Worm (Caenorhabditis elegans): ENCODE measurements around the gene cyp-25A6.
"Not testable (repeated sequence)": the region's sequence is repeated elsewhere in the genome, so short reads cannot be mapped to it uniquely, and the experiment has no call there.

Gene cyp-25A6

DNA sequence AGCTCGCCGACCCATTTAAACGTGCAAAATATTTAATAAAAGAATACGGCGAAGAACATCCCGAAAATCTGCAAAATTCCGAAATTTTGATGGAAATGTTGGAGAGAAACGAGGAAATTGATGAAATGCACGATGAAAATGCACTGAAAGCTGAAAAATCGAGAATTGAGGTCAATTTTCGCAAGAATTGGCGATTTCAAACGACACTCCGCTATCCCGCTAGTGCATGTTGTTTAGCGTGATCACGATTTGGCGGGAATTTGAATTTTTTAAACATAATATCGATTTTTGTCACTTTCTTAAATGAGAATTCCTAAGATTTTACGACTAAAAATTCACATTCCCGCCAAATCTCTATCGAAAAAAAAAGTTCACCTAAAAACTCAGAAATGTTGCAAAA is 19.7 kb upstream of the cyp-25A6 start:
- TF ChIP-seq nfya-1 (tag; optimal IDR thresholded peaks at IDR 0.05; ENCODE audit: insufficient read depth) (no peak), lin-15B (tag; optimal IDR thresholded peaks at IDR 0.05) (peak; percentile 19)

DNA sequence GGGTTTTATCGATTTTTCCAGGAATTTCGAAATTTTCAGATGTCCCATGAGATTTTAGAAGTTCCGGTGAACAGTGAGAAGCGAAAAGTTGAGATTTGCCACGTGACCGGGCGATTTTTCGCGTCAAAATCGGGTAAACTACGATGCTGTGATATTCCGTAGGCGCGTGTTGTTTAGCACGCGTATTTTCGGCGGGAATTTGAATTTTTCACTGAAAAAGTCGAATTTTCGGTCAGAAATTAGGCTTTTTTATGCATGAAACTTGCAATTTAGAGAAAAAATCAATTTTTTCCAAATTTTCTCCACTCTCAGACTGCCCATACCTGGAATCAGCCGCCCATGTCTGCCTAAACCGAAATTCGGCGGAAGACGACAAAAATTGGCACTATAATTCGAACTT is 18.8 kb upstream of the cyp-25A6 start, which contains the start of gene tsen-34:
TSS of gene tsen-34 (plus strand) at position 34 of the 400 bp plus-strand sequence.
- TF ChIP-seq snpc-4 (tag; optimal IDR thresholded peaks at IDR 0.05) (no peak), unc-62 (GFP tag; optimal IDR thresholded peaks at IDR 0.05) (no peak), aly-2 (tag; optimal IDR thresholded peaks at IDR 0.05) (no peak), ztf-4 (tag; optimal IDR thresholded peaks at IDR 0.05) (no peak), elt-1 (tag; optimal IDR thresholded peaks at IDR 0.05) (no peak), nhr-77 (tag; optimal IDR thresholded peaks at IDR 0.05) (no peak)

DNA sequence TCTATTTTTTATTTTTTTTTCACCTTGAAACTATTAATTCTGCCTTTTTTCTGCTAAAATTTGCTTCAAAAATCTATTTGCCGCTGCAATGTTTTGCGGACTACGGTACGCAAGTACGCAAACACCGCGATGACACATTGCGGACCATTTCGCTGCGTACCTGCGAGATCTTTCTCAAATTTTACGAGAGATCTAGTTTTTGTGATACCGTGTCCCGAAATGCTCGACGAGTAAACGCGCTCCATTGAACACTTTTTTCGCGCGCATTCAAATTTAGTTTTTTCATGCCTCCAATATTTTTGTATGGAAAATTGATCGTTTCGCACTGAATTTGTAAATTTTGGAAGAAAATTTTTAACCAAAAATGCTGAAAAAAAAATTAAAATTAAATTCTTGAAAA is 12.5 kb upstream of the cyp-25A6 start:
- TF ChIP-seq nhr-43 (tag; optimal IDR thresholded peaks at IDR 0.05; ENCODE audit: poor library complexity, severe bottlenecking) = peak; percentile 11
- peak; percentile 61 for TF ChIP-seq lin-15B (tag; optimal IDR thresholded peaks at IDR 0.05)

DNA sequence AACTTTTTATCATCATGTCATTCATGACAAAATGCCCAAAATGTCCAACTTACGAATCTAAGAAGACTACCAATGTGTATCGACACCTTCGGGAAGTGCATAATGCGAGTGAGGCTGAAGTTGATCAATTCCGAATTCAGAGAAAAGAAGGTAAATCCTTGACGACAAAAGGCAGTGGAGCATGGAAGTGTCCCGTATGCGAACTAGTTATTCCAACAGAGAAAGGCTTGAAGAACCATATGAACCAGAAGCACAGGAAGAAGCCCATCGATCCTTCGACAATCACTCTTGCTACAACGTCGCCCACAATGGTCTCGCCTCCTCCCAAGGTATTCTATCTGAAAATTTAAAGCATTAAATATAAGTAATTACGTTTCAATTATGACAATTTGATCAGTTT is 11.2 kb upstream of the cyp-25A6 start, which contains the start of gene K08D10.11:
TSS of gene K08D10.11 (minus strand) at position 101 of the 400 bp plus-strand sequence.
- not testable (repeated sequence) for TF ChIP-seq lsy-12 (tag; optimal IDR thresholded peaks at IDR 0.05); fos-1 (tag; optimal IDR thresholded peaks at IDR 0.05); unc-62 (GFP tag; optimal IDR thresholded peaks at IDR 0.05)

DNA sequence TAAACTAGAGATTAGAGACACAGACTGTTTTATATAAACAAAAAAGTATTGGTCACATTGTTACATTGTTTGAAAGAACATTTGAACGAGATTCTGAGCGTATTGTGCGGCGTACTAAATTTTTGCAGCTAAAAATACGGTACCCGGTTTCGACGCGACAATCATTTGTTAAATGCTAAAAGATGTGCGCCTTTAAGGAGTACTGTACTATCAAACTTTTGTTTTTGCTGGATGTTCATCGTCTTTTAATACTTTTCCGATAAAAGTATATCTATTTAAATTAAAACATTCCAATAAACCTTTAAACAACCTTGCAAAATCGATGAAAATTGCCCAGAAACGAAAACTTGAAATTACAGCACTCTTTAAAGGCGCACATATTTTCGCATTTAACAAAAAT is 538 bp upstream of the cyp-25A6 start, which contains the start of gene K06B9.6:
TSS of gene K06B9.6 (minus strand) at position 101 of the 400 bp plus-strand sequence.
- not testable (repeated sequence) for TF ChIP-seq elt-1, nhr-11, nhr-12 (tag; optimal IDR thresholded peaks at IDR 0.05)

DNA sequence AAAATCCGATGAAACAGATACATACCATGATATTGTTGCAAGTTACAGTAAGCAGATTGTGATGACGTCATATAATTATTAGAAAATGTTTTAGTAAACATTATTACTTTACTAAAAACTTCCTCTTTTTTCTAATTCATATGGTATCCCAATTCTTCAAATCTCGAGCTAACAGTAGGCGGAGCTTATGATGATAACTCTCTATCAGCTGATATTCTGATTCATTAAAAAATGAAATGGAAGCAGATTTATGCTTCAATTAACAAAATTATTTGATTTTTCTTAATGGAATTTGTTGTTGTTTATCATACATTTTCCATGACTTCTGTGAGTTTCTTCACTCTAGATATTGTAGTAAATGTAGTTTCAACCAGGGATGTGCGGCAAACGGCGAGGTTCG is 7.0 kb downstream of the cyp-25A6 start, which contains the start of gene pax-2:
TSS of gene pax-2 (minus strand) at position 101 of the 400 bp plus-strand sequence.
- TF ChIP-seq unc-62 (GFP tag; optimal IDR thresholded peaks at IDR 0.05) = no peak
- TF ChIP-seq nhr-12 (tag; optimal IDR thresholded peaks at IDR 0.05) = no peak
- TF ChIP-seq ceh-28 (tag; optimal IDR thresholded peaks at IDR 0.05) = no peak
- no peak for TF ChIP-seq ceh-82 (tag; optimal IDR thresholded peaks at IDR 0.05)
- no peak for TF ChIP-seq mml-1 (tag; optimal IDR thresholded peaks at IDR 0.05)
- no peak for TF ChIP-seq fos-1 (tag; optimal IDR thresholded peaks at IDR 0.05)
- no peak for TF ChIP-seq lin-39 (tag; optimal IDR thresholded peaks at IDR 0.05)
- TF ChIP-seq nfya-1 (tag; optimal IDR thresholded peaks at IDR 0.05; ENCODE audit: insufficient read depth) = no peak
- TF ChIP-seq ceh-16 (tag; optimal IDR thresholded peaks at IDR 0.05) = no peak
- no peak for TF ChIP-seq ZK546.5 (tag; optimal IDR thresholded peaks at IDR 0.05)
- TF ChIP-seq ztf-11 (tag; optimal IDR thresholded peaks at IDR 0.05) = no peak
- no peak for TF ChIP-seq nhr-237 (tag; optimal IDR thresholded peaks at IDR 0.05)
- TF ChIP-seq aly-2 (tag; optimal IDR thresholded peaks at IDR 0.05) = no peak
- TF ChIP-seq hmg-11 (tag; optimal IDR thresholded peaks at IDR 0.05) = no peak
- TF ChIP-seq nhr-67 (tag; optimal IDR thresholded peaks at IDR 0.05) = no peak
- TF ChIP-seq elt-1 (tag; optimal IDR thresholded peaks at IDR 0.05) = no peak
- no peak for TF ChIP-seq jun-1 (tag; optimal IDR thresholded peaks at IDR 0.05)
- no peak for TF ChIP-seq elt-2 (tag; optimal IDR thresholded peaks at IDR 0.05)
- TF ChIP-seq nhr-28 (tag; optimal IDR thresholded peaks at IDR 0.05) = no peak

DNA sequence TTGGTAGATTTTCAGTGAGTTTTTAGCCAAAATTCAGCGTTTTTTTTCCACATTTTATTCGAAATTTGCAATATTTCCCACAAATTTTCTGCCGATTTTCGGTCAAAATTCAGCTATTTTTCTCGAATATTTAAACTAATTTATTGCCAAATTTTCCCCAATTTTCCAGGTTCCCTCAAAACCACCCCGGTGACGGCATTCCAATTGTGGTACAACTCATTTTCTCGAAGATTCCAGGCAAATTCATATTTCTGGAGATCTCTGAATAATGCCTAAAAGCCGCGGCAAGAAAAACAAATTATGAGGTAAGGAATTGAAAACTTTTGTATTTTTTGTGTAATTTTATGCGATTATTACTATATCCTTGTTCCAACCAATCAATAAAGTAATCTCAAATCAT is 9.8 kb downstream of the cyp-25A6 start, which contains the start of gene osgn-1:
TSS of gene osgn-1 (plus strand) at position 301 of the 400 bp plus-strand sequence.
- no peak for TF ChIP-seq nhr-11 (tag; optimal IDR thresholded peaks at IDR 0.05)
- TF ChIP-seq nhr-12 (tag; optimal IDR thresholded peaks at IDR 0.05) = no peak
- no peak for TF ChIP-seq ceh-82 (tag; optimal IDR thresholded peaks at IDR 0.05)
- TF ChIP-seq mdl-1 (tag; optimal IDR thresholded peaks at IDR 0.05) = no peak
- TF ChIP-seq sea-2 (GFP tag; optimal IDR thresholded peaks at IDR 0.05) = no peak
- no peak for TF ChIP-seq aly-2 (tag; optimal IDR thresholded peaks at IDR 0.05)
- TF ChIP-seq snpc-4 (tag; optimal IDR thresholded peaks at IDR 0.05) = no peak
- no peak for TF ChIP-seq fos-1 (tag; optimal IDR thresholded peaks at IDR 0.05)
- TF ChIP-seq ZK546.5 (tag; optimal IDR thresholded peaks at IDR 0.05) = no peak
- no peak for TF ChIP-seq elt-1 (tag; optimal IDR thresholded peaks at IDR 0.05)
- TF ChIP-seq pha-4 (tag; optimal IDR thresholded peaks at IDR 0.05) = no peak
- TF ChIP-seq nhr-23 (tag; optimal IDR thresholded peaks at IDR 0.05) = no peak
- no peak for TF ChIP-seq nhr-76 (tag; optimal IDR thresholded peaks at IDR 0.05)
- no peak for TF ChIP-seq unc-62 (GFP tag; optimal IDR thresholded peaks at IDR 0.05)
- TF ChIP-seq nhr-67 (tag; optimal IDR thresholded peaks at IDR 0.05) = no peak
- no peak for TF ChIP-seq nhr-25 (tag; optimal IDR thresholded peaks at IDR 0.05)

Data from whole organism, L3 larva.